Fruit fly (Drosophila melanogaster): Measurements from ENCODE around the gene CG4467.

The CG4467 gene

DNA sequence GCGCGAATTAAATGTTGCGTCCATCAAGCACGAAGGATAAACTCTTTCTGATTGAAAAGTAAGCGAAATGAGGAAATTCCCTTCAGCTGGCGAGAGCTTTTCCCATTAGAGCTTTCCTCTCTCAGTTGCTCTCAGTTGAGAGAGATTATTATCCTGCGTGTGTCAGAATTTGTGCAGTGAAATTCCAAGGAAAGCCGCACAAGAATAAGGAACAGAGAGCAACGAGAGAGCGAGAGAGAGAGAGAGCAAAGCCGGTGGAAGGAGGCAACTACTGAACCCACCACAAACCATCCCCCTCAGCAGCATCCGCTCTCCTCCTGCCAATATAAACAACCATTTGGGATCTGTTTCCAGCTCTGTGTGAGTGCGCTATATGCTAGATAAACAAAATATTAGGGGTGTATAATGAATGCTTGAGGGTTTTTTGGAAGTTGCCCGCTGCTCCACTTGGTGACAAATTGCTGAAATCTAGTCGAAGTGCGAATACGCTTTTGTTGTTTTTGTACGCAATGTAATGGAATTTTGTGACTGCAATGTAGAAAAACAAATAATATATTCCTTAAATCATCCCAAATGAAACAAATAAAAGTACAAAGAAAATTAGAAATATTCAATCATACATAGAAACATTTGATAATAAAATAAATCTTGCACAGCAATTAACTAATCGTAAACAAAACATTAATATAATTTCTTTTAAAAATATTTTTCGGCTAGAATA, at the start of gene CG4467:
CG4467 (minus strand) TSS at position 51 of the 721 bp plus-strand sequence.
- peak; percentile 57 for TF ChIP-seq svp (GFP tag)
- TF ChIP-seq Eip78C (GFP tag): peak; percentile 20
- peak; percentile 50 for TF ChIP-seq fkh (GFP tag; optimal IDR thresholded peaks at IDR 0.05)
- TF ChIP-seq CG31627 (GFP tag; optimal IDR thresholded peaks at IDR 0.05): no peak
- TF ChIP-seq CG6854 (GFP tag; optimal IDR thresholded peaks at IDR 0.05): no peak
- TF ChIP-seq CG7368 (GFP tag; optimal IDR thresholded peaks at IDR 0.05): peak; percentile 12

DNA sequence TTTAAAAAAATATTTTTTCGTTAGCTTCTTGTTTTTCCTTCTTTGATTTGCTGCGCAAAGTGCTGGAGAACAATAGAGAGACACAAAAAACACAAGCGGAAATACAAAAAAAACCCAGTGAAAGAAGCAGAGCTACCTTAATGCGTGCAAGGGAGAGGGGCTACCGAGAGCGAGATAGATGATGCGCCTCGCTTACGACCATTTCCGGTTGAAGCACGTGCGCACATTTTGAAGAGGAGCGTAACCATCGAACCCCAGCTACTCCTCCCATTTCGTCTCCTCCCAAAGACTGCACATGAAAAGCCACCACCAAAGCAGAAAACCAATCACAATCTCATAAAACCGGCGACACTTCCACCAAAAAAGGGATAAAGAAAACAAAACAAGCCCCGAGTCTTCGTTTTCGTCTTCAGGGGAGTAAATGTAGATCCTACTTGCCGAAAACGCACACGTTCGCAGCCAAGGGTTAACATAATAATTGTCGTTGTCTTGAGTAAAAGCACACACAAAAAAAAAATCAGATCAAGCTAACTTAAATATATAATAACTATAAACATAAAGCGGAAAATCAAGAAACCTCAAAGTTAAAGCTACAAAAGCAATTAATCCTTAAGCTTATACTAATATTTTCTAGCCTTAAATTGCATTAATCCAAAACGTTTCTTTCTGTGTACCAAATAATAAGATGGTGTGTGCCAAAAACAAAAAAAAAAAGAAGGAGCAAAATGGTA, 48.6 kb upstream of the CG4467 start:
- TF ChIP-seq Sox14 (GFP tag; optimal IDR thresholded peaks at IDR 0.05): peak; percentile 13
- TF ChIP-seq CG6792 (GFP tag; optimal IDR thresholded peaks at IDR 0.05): peak; percentile 43
- TF ChIP-seq OdsH (GFP tag; optimal IDR thresholded peaks at IDR 0.05): peak; percentile 30
- peak; percentile 59 for TF ChIP-seq topi (GFP tag; optimal IDR thresholded peaks at IDR 0.05)
- TF ChIP-seq Hr4 (GFP tag; optimal IDR thresholded peaks at IDR 0.05): no peak
- peak; percentile 34 for TF ChIP-seq CG34406 (GFP tag; optimal IDR thresholded peaks at IDR 0.05)
- TF ChIP-seq fd59A (GFP tag; optimal IDR thresholded peaks at IDR 0.05): no peak
- peak; percentile 65 for TF ChIP-seq cyc (GFP tag; optimal IDR thresholded peaks at IDR 0.05)
- peak; percentile 34 for TF ChIP-seq Eip75B (GFP tag; optimal IDR thresholded peaks at IDR 0.05)
- peak; percentile 52 for TF ChIP-seq Smox (GFP tag; optimal IDR thresholded peaks at IDR 0.05)
- peak; percentile 49 for TF ChIP-seq pdm3 (GFP tag; optimal IDR thresholded peaks at IDR 0.05)
- no peak for TF ChIP-seq Sox15 (GFP tag; optimal IDR thresholded peaks at IDR 0.05)
- peak; percentile 82 for TF ChIP-seq esn (GFP tag; optimal IDR thresholded peaks at IDR 0.05)
- TF ChIP-seq fkh (GFP tag; optimal IDR thresholded peaks at IDR 0.05): no peak
- TF ChIP-seq vri (GFP tag; optimal IDR thresholded peaks at IDR 0.05): peak; percentile 37
- no peak for TF ChIP-seq Ets96B (tag; optimal IDR thresholded peaks at IDR 0.05)
- peak; percentile 47 for TF ChIP-seq acj6 (GFP tag; optimal IDR thresholded peaks at IDR 0.05)
- peak; percentile 53 for TF ChIP-seq Hr39 (GFP tag; optimal IDR thresholded peaks at IDR 0.05)
- peak; percentile 75 for TF ChIP-seq Eip78C (GFP tag)
- peak; percentile 40; the same call in 2 of the 3 replicates for TF ChIP-seq CG6163 (GFP tag; IDR thresholded peaks at IDR 0.05)
- peak; percentile 51 for TF ChIP-seq Sox102F (GFP tag; optimal IDR thresholded peaks at IDR 0.05)
- no peak for TF ChIP-seq CG10669 (GFP tag; optimal IDR thresholded peaks at IDR 0.05)
- peak; percentile 53 for TF ChIP-seq CG31627 (GFP tag; optimal IDR thresholded peaks at IDR 0.05)
- TF ChIP-seq ss (GFP tag; optimal IDR thresholded peaks at IDR 0.05): peak in 1 of 2 experiments; percentile 17
- TF ChIP-seq Met (GFP tag; optimal IDR thresholded peaks at IDR 0.05): peak; percentile 74
- TF ChIP-seq CG32006 (GFP tag; optimal IDR thresholded peaks at IDR 0.05): no peak
- no peak for TF ChIP-seq dac (GFP tag; optimal IDR thresholded peaks at IDR 0.05)
- no peak for TF ChIP-seq CG8319 (GFP tag; optimal IDR thresholded peaks at IDR 0.05)
- peak; percentile 50 for TF ChIP-seq lz (GFP tag; optimal IDR thresholded peaks at IDR 0.05)
- no peak for TF ChIP-seq salr (GFP tag; optimal IDR thresholded peaks at IDR 0.05)
- no peak for TF ChIP-seq CG4318 (GFP tag; optimal IDR thresholded peaks at IDR 0.05)
- peak; percentile 43 for TF ChIP-seq CG3919 (GFP tag; optimal IDR thresholded peaks at IDR 0.05)
- TF ChIP-seq fd85E (GFP tag; optimal IDR thresholded peaks at IDR 0.05): no peak
- no peak for TF ChIP-seq dsx (GFP tag; optimal IDR thresholded peaks at IDR 0.05; ENCODE audit: poor library complexity, severe bottlenecking)
- no peak for TF ChIP-seq CG3032 (tag; optimal IDR thresholded peaks at IDR 0.05)
- TF ChIP-seq Ets21C (GFP tag; optimal IDR thresholded peaks at IDR 0.05): peak; percentile 35
- peak; percentile 44 for TF ChIP-seq CG10631 (GFP tag; optimal IDR thresholded peaks at IDR 0.05)
- no peak for TF ChIP-seq CG7368 (GFP tag; optimal IDR thresholded peaks at IDR 0.05)
- TF ChIP-seq CG6808 (GFP tag; optimal IDR thresholded peaks at IDR 0.05): no peak
- no peak for TF ChIP-seq CG8119 (GFP tag; IDR thresholded peaks at IDR 0.05)
- TF ChIP-seq spab (GFP tag; optimal IDR thresholded peaks at IDR 0.05): no peak
- no peak for TF ChIP-seq CG11762 (GFP tag; optimal IDR thresholded peaks at IDR 0.05; ENCODE audit: insufficient read depth)
- no peak for TF ChIP-seq CG11902 (GFP tag; optimal IDR thresholded peaks at IDR 0.05)
- TF ChIP-seq CG8632 (GFP tag; optimal IDR thresholded peaks at IDR 0.05): peak; percentile 31
- TF ChIP-seq net (GFP tag; optimal IDR thresholded peaks at IDR 0.05): no peak
